Fruit fly (Drosophila melanogaster) whole organism, embryonic: ENCODE data around the gene ND-SGDH.
A peak's percentile ranks its signal among the peaks of the same experiment; 100 is the strongest.

ENCODE experiments used
- Ada2b ChIP-seq: fragments of 200-800 bp; sonication (Bioruptor generic); IDR thresholded peaks from 2 replicates; pipeline ENCODE4 v1.3.6; 2022; ENCODE audit warnings: missing biosample characterization, missing genetic modification characterization
- Atf6 ChIP-seq: fragments of 200-800 bp; sonication (Bioruptor generic); IDR thresholded peaks from 2 replicates; pipeline ENCODE4 v1.3.6; 2022; ENCODE audit warnings: missing biosample characterization, missing genetic modification characterization
- BtbVII ChIP-seq: fragments of 200-800 bp; sonication (Bioruptor generic); optimal IDR thresholded peaks from 3 replicates; lab custom pipeline; 2017; ENCODE audit warnings: missing biosample characterization, mild to moderate bottlenecking, missing genetic modification characterization
- CG1024 ChIP-seq: fragments of 200-800 bp; sonication (Bioruptor generic); IDR thresholded peaks from 2 replicates; pipeline ENCODE4 v1.3.6; 2022; ENCODE audit warnings: missing biosample characterization, missing genetic modification characterization
- CG10431 ChIP-seq: fragments of 200-800 bp; sonication (Bioruptor generic); optimal IDR thresholded peaks from 3 replicates; lab custom pipeline; 2018; ENCODE audit warnings: missing biosample characterization, mild to moderate bottlenecking, missing genetic modification characterization
- CG14667 ChIP-seq: fragments of 200-800 bp; sonication (Bioruptor generic); IDR thresholded peaks from 2 replicates; pipeline ENCODE4 v1.3.6; 2022; ENCODE audit warnings: missing biosample characterization, missing genetic modification characterization
- CG1602 ChIP-seq: fragments of 200-800 bp; sonication (Bioruptor generic); optimal IDR thresholded peaks from 3 replicates; lab custom pipeline; 2016; ENCODE audit warnings: missing biosample characterization, missing genetic modification characterization
- CG1647 ChIP-seq: fragments of 200-800 bp; sonication (Bioruptor generic); optimal IDR thresholded peaks from 3 replicates; lab custom pipeline; 2016; ENCODE audit warnings: missing biosample characterization, missing genetic modification characterization
- CG17385 ChIP-seq: fragments of 200-800 bp; sonication (Bioruptor generic); optimal IDR thresholded peaks from 3 replicates; lab custom pipeline; 2018; ENCODE audit warnings: missing biosample characterization, mild to moderate bottlenecking, missing genetic modification characterization
- CG18262 ChIP-seq: fragments of 200-800 bp; optimal IDR thresholded peaks from 3 replicates; lab custom pipeline; 2019; ENCODE audit warnings: missing biosample characterization, mild to moderate bottlenecking, missing genetic modification characterization, moderate library complexity
- CG18599 ChIP-seq: fragments of 200-800 bp; sonication (Bioruptor generic); optimal IDR thresholded peaks from 3 replicates; lab custom pipeline; 2017; ENCODE audit warnings: missing biosample characterization, missing genetic modification characterization, mild to moderate bottlenecking, moderate library complexity, missing genetic modification reagents
- CG2678 ChIP-seq: fragments of 200-800 bp; sonication (Bioruptor generic); optimal IDR thresholded peaks from 3 replicates; lab custom pipeline; 2019; ENCODE audit warnings: missing biosample characterization, mild to moderate bottlenecking, missing genetic modification characterization, moderate library complexity
- CG3281 ChIP-seq: fragments of 200-800 bp; sonication (Bioruptor generic); optimal IDR thresholded peaks from 3 replicates; lab custom pipeline; 2017; ENCODE audit warnings: missing biosample characterization, mild to moderate bottlenecking, missing genetic modification characterization
- CG4328 ChIP-seq: fragments of 200-800 bp; sonication (Bioruptor generic); optimal IDR thresholded peaks from 3 replicates; lab custom pipeline; 2017; ENCODE audit warnings: missing biosample characterization, missing genetic modification reagents, missing genetic modification characterization
- CG4854 ChIP-seq: fragments of 200-800 bp; sonication (Bioruptor generic); optimal IDR thresholded peaks from 2 replicates; lab custom pipeline; 2016; ENCODE audit warnings: missing biosample characterization, missing genetic modification characterization, inconsistent platforms
- CG6272 ChIP-seq: fragments of 200-800 bp; sonication (Bioruptor generic); IDR thresholded peaks from 2 replicates; pipeline ENCODE4 v1.3.6; 2022; ENCODE audit warnings: missing biosample characterization, missing genetic modification characterization
- CG8924 ChIP-seq: fragments of 200-800 bp; optimal IDR thresholded peaks from 3 replicates; lab custom pipeline; 2019; ENCODE audit warnings: missing biosample characterization, mild to moderate bottlenecking, missing genetic modification characterization, moderate library complexity
- CG8944 ChIP-seq: fragments of 200-800 bp; sonication (Bioruptor generic); optimal IDR thresholded peaks from 3 replicates; lab custom pipeline; 2016; ENCODE audit warnings: missing biosample characterization, missing genetic modification characterization
- CG9817 ChIP-seq: fragments of 200-800 bp; sonication (Bioruptor generic); optimal IDR thresholded peaks from 2 replicates; lab custom pipeline; 2018; ENCODE audit warnings: missing biosample characterization, mild to moderate bottlenecking, missing genetic modification characterization, moderate library complexity
- Camta ChIP-seq: fragments of 200-800 bp; sonication (Bioruptor generic); optimal IDR thresholded peaks from 2 replicates; lab custom pipeline; 2016; ENCODE audit warnings: missing biosample characterization, missing genetic modification characterization
- Chrac-16 ChIP-seq: fragments of 200-800 bp; sonication (Bioruptor generic); optimal IDR thresholded peaks from 3 replicates; lab custom pipeline; 2016; ENCODE audit warnings: missing biosample characterization, missing genetic modification characterization
- D ChIP-seq, 2 experiments: fragments of 200-800 bp in 1 of 2; fragments of >200 bp in 1 of 2; sonication (Bioruptor generic) in 1 of 2; optimal IDR thresholded peaks; 2 replicates in 1 of 2; 3 replicates in 1 of 2; lab custom pipeline; 2017; ENCODE audit warnings: mild to moderate bottlenecking in 1 of 2, missing biosample characterization in 1 of 2, missing genetic modification characterization in 1 of 2, missing genetic modification reagents in 1 of 2
- Elba2 ChIP-seq: fragments of 200-800 bp; sonication (Bioruptor generic); optimal IDR thresholded peaks from 3 replicates; lab custom pipeline; 2016; ENCODE audit warnings: missing biosample characterization, missing genetic modification characterization
- Fer3 ChIP-seq: fragments of 200-800 bp; sonication (Bioruptor generic); optimal IDR thresholded peaks from 2 replicates; lab custom pipeline; 2018; ENCODE audit warnings: missing biosample characterization, mild to moderate bottlenecking, missing genetic modification characterization, moderate library complexity
- GATAe ChIP-seq: fragments of 200-800 bp; sonication (Bioruptor generic); conservative IDR thresholded peaks from 2 replicates; pipeline ENCODE4 v1.3.6; 2022; ENCODE audit warnings: missing biosample characterization, missing genetic modification characterization
- HLH54F ChIP-seq: fragments of 200-800 bp; sonication (Bioruptor generic); optimal IDR thresholded peaks from 3 replicates; lab custom pipeline; 2016; ENCODE audit warnings: missing biosample characterization, missing genetic modification characterization
- HmgD ChIP-seq: fragments of 200-800 bp; sonication (Bioruptor generic); optimal IDR thresholded peaks from 3 replicates; lab custom pipeline; 2016; ENCODE audit warnings: missing biosample characterization, missing genetic modification characterization
- Hsf ChIP-seq: fragments of 200-800 bp; sonication (Bioruptor generic); optimal IDR thresholded peaks from 3 replicates; lab custom pipeline; 2016; ENCODE audit warnings: missing biosample characterization, missing genetic modification characterization
- Lim3 ChIP-seq: fragments of 200-800 bp; sonication (Bioruptor generic); IDR thresholded peaks from 2 replicates; pipeline ENCODE4 v1.3.6; 2022; ENCODE audit warnings: missing biosample characterization, missing genetic modification characterization
- Opbp ChIP-seq: fragments of 200-800 bp; sonication (Bioruptor generic); IDR thresholded peaks from 3 replicates; pipeline ENCODE4 v1.3.6; 2022; ENCODE audit warnings: missing biosample characterization, missing genetic modification characterization; ENCODE audit not compliant: partially characterized antibody
- Spps ChIP-seq: fragments of 200-800 bp; sonication (Bioruptor generic); optimal IDR thresholded peaks from 2 replicates; lab custom pipeline; 2018; ENCODE audit warnings: missing biosample characterization, mild to moderate bottlenecking, missing genetic modification characterization
- Trl ChIP-seq, 3 experiments: fragments of >200 bp in 2 of 3; fragments of 200-800 bp in 1 of 3; sonication (Bioruptor generic) in 1 of 3; optimal IDR thresholded peaks; 2 replicates in 1 of 3; 3 replicates in 2 of 3; lab custom pipeline; 2016 to 2017; ENCODE audit warnings: missing biosample characterization in 1 of 3, missing genetic modification characterization in 1 of 3
- al ChIP-seq: fragments of 200-800 bp; sonication (Bioruptor generic); IDR thresholded peaks from 2 replicates; pipeline ENCODE4 v1.3.6; 2022; ENCODE audit warnings: missing biosample characterization, missing genetic modification characterization
- bab2 ChIP-seq: fragments of 200-800 bp; sonication (Bioruptor generic); optimal IDR thresholded peaks from 2 replicates; lab custom pipeline; 2016; ENCODE audit warnings: missing biosample characterization, missing genetic modification characterization
- cwo ChIP-seq: fragments of 200-800 bp; sonication (Bioruptor generic); optimal IDR thresholded peaks from 3 replicates; lab custom pipeline; 2017; ENCODE audit warnings: missing biosample characterization, missing genetic modification characterization, mild to moderate bottlenecking, moderate library complexity, missing genetic modification reagents
- dpn ChIP-seq, 2 experiments: fragments of 200-800 bp; sonication (Bioruptor generic); optimal IDR thresholded peaks; 3 replicates each; lab custom pipeline; 2016; ENCODE audit warnings: missing biosample characterization in 2 of 2, missing genetic modification characterization in 2 of 2
- ewg ChIP-seq: fragments of 200-800 bp; sonication (Bioruptor generic); optimal IDR thresholded peaks from 3 replicates; lab custom pipeline; 2017; ENCODE audit warnings: mild to moderate bottlenecking, missing biosample characterization, missing genetic modification reagents, missing genetic modification characterization
- exex ChIP-seq: fragments of 200-800 bp; sonication (Bioruptor generic); optimal IDR thresholded peaks from 4 replicates; lab custom pipeline; 2018; ENCODE audit warnings: missing biosample characterization, mild to moderate bottlenecking, missing genetic modification characterization, moderate library complexity
- gcm2 ChIP-seq: fragments of 200-800 bp; sonication (Bioruptor generic); optimal IDR thresholded peaks from 2 replicates; lab custom pipeline; 2016; ENCODE audit warnings: missing biosample characterization, missing genetic modification characterization
- gem ChIP-seq: fragments of 200-800 bp; sonication (Bioruptor generic); optimal IDR thresholded peaks from 2 replicates; lab custom pipeline; 2019; ENCODE audit warnings: missing biosample characterization, mild to moderate bottlenecking, missing genetic modification characterization, moderate library complexity
- gsb ChIP-seq: fragments of 200-800 bp; sonication (Bioruptor generic); IDR thresholded peaks from 2 replicates; pipeline ENCODE4 v1.3.6; 2022; ENCODE audit warnings: missing biosample characterization, missing genetic modification characterization
- lilli ChIP-seq: fragments of 200-800 bp; sonication (Bioruptor generic); optimal IDR thresholded peaks from 3 replicates; lab custom pipeline; 2016; ENCODE audit warnings: missing biosample characterization, missing genetic modification characterization
- mam ChIP-seq: fragments of 200-800 bp; sonication (Bioruptor generic); optimal IDR thresholded peaks from 3 replicates; lab custom pipeline; 2016; ENCODE audit warnings: missing biosample characterization, missing genetic modification characterization
- mld ChIP-seq: fragments of 200-800 bp; sonication (Bioruptor generic); IDR thresholded peaks from 3 replicates; pipeline ENCODE4 v1.3.6; 2022; ENCODE audit warnings: missing biosample characterization, missing genetic modification characterization; ENCODE audit not compliant: partially characterized antibody
- org-1 ChIP-seq: fragments of 200-800 bp; sonication (Bioruptor generic); optimal IDR thresholded peaks from 2 replicates; lab custom pipeline; 2017; ENCODE audit warnings: missing biosample characterization, missing genetic modification characterization
- stwl ChIP-seq: fragments of 200-800 bp; sonication (Bioruptor generic); optimal IDR thresholded peaks from 3 replicates; lab custom pipeline; 2018; ENCODE audit warnings: missing biosample characterization, mild to moderate bottlenecking, missing genetic modification characterization, moderate library complexity
- tin ChIP-seq: fragments of 200-800 bp; sonication (Bioruptor generic); optimal IDR thresholded peaks from 3 replicates; lab custom pipeline; 2016; ENCODE audit warnings: missing biosample characterization, missing genetic modification characterization
- vnd ChIP-seq: fragments of 200-800 bp; sonication (Bioruptor generic); IDR thresholded peaks from 3 replicates; pipeline ENCODE4 v1.3.6; 2022; ENCODE audit warnings: missing biosample characterization, missing genetic modification characterization; ENCODE audit not compliant: partially characterized antibody

The ND-SGDH gene

dm6 chr3L:12139232-12139698 is 881 bp upstream of the ND-SGDH start (continued):
- 0 out of 3 replicates have a peak, but pooled peaks have one; percentile 7 for TF ChIP-seq mld (GFP tag; lab: Robert Waterston, UW)
- peak; percentile 44 for TF ChIP-seq CG18262 (tag; lab: Kevin White, UChicago)
- peak; percentile 61 for TF ChIP-seq mam (GFP tag; lab: Kevin White, UChicago)
- TF ChIP-seq CG14667 (GFP tag; lab: Robert Waterston, UW): no peak
- TF ChIP-seq org-1 (GFP tag; lab: Kevin White, UChicago): peak; percentile 53
- TF ChIP-seq CG8924 (tag; lab: Kevin White, UChicago): peak; percentile 56
- no peak for TF ChIP-seq CG10431
- TF ChIP-seq CG4328 (GFP tag; lab: Kevin White, UChicago): peak; percentile 15
- no peak for TF ChIP-seq Lim3 (GFP tag; lab: Robert Waterston, UW)
- TF ChIP-seq gcm2 (GFP tag; lab: Kevin White, UChicago): peak; percentile 21
- TF ChIP-seq HLH54F (GFP tag; lab: Kevin White, UChicago): peak; percentile 47
- no peak for TF ChIP-seq CG4854 (GFP tag; lab: Kevin White, UChicago)
- peak; percentile 75 for TF ChIP-seq gem
- TF ChIP-seq CG1647 (GFP tag; lab: Kevin White, UChicago): peak; percentile 7
- no peak for TF ChIP-seq Opbp
- TF ChIP-seq CG18599 (GFP tag; lab: Kevin White, UChicago): peak; percentile 61
- peak; percentile 19 for TF ChIP-seq Hsf
- peak; percentile 77 for TF ChIP-seq CG2678 (tag; lab: Kevin White, UChicago)
- peak; percentile 7 for TF ChIP-seq CG1602 (GFP tag; lab: Kevin White, UChicago)
- no peak for TF ChIP-seq Elba2 (GFP tag; lab: Kevin White, UChicago)
- TF ChIP-seq Ada2b: peak; percentile 11; the same call in 1 of the 2 replicates
- TF ChIP-seq GATAe: 0 out of 2 replicates have a peak, but pooled peaks have one; percentile 24
- TF ChIP-seq stwl (tag; lab: Kevin White, UChicago): no peak
- TF ChIP-seq CG3281 (GFP tag; lab: Kevin White, UChicago): peak; percentile 47
- no peak for TF ChIP-seq CG1024 (GFP tag; lab: Robert Waterston, UW)
- no peak for TF ChIP-seq Camta (GFP tag; lab: Kevin White, UChicago)
- TF ChIP-seq ewg (GFP tag; lab: Kevin White, UChicago): peak; percentile 11
- 0 out of 2 replicates have a peak, but pooled peaks have one; percentile 36 for TF ChIP-seq CG6272
- peak; percentile 70 for TF ChIP-seq CG9817 (tag; lab: Kevin White, UChicago)
- TF ChIP-seq dpn (GFP tag; optimal IDR thresholded peaks at IDR 0.05; lab: Kevin White, UChicago): peak in 1 of 2 experiments; percentile 56
- no peak for TF ChIP-seq BtbVII (GFP tag; lab: Kevin White, UChicago)
- peak; percentile 45 for TF ChIP-seq tin (GFP tag; lab: Kevin White, UChicago)
- TF ChIP-seq lilli (GFP tag; lab: Kevin White, UChicago): peak; percentile 62
- no peak for TF ChIP-seq vnd
- TF ChIP-seq exex: peak; percentile 25
- TF ChIP-seq Fer3 (tag; lab: Kevin White, UChicago): peak; percentile 50
- TF ChIP-seq Atf6 (GFP tag; lab: Robert Waterston, UW): peak; percentile 24; the same call in 1 of the 2 replicates
- TF ChIP-seq al (GFP tag; lab: Robert Waterston, UW): 0 out of 2 replicates have a peak, but pooled peaks have one; percentile 11
- TF ChIP-seq cwo: peak; percentile 22
- TF ChIP-seq Spps (tag; lab: Kevin White, UChicago): no peak
- no peak for TF ChIP-seq HmgD (GFP tag; lab: Kevin White, UChicago)
- no peak for TF ChIP-seq Trl (optimal IDR thresholded peaks at IDR 0.05; lab: Kevin White, UChicago)
- TF ChIP-seq Trl (GFP tag; optimal IDR thresholded peaks at IDR 0.05; lab: Kevin White, UChicago): peak; percentile 62
- no peak for TF ChIP-seq D (optimal IDR thresholded peaks at IDR 0.05; lab: Kevin White, UChicago)
- TF ChIP-seq D (GFP tag; optimal IDR thresholded peaks at IDR 0.05; lab: Kevin White, UChicago): peak; percentile 35
- TF ChIP-seq gsb (GFP tag; lab: Robert Waterston, UW): no peak
- TF ChIP-seq bab2 (GFP tag; lab: Kevin White, UChicago): peak; percentile 56
- peak; percentile 27 for TF ChIP-seq Chrac-16 (GFP tag; lab: Kevin White, UChicago)
- TF ChIP-seq CG17385 (GFP tag; lab: Kevin White, UChicago): peak; percentile 52
- peak; percentile 41 for TF ChIP-seq CG8944
